Worm (Caenorhabditis elegans): ENCODE measurements around the gene mrpl-21.

mrpl-21 gene

DNA sequence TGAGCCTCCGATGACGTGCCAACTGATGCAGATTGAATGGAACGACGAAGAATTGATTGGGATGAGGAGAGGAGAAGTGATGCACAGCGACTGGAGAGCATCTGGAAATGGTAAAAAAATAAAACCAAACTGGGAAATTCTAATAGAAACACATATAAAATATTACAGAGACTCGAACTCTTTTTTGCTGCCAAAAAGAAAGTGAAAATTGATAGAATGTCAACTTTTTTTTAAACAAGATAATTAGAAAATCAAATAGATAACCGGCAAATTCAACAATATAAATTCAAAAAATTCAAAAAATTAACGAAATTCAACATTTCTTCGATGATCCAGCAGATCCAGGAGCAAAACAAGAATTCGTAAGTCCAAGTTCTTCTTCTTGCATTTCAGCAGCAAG is at the start of gene mrpl-21:
Gene mrpl-21 (minus strand): TSS at position 101 of the 400 bp plus-strand sequence.
- TF ChIP-seq M03D4.4 (tag; optimal IDR thresholded peaks at IDR 0.05) (no peak), ceh-39 (tag; optimal IDR thresholded peaks at IDR 0.05) (no peak), flh-1 (GFP tag; optimal IDR thresholded peaks at IDR 0.05) (no peak), hlh-1 (tag; optimal IDR thresholded peaks at IDR 0.05) (no peak), nhr-12 (tag; optimal IDR thresholded peaks at IDR 0.05) (no peak), elt-3 (tag; optimal IDR thresholded peaks at IDR 0.05) (no peak), elt-1 (tag; optimal IDR thresholded peaks at IDR 0.05; ENCODE audit: borderline replicate concordance, insufficient read depth) (no peak), nhr-2 (tag; optimal IDR thresholded peaks at IDR 0.05) (no peak), drap-1 (GFP tag; optimal IDR thresholded peaks at IDR 0.05) (no peak), blmp-1 (tag; optimal IDR thresholded peaks at IDR 0.05) (no peak), lin-32 (GFP tag; optimal IDR thresholded peaks at IDR 0.05) (no peak), bed-3 (GFP tag; optimal IDR thresholded peaks at IDR 0.05) (no peak), sem-2 (GFP tag; optimal IDR thresholded peaks at IDR 0.05) (no peak), lin-13 (tag; optimal IDR thresholded peaks at IDR 0.05) (no peak), ztf-11 (tag; optimal IDR thresholded peaks at IDR 0.05) (no peak), lsy-2 (tag; optimal IDR thresholded peaks at IDR 0.05) (no peak), sptf-1 (tag; optimal IDR thresholded peaks at IDR 0.05) (no peak), ceh-83 (GFP tag; optimal IDR thresholded peaks at IDR 0.05) (no peak)

DNA sequence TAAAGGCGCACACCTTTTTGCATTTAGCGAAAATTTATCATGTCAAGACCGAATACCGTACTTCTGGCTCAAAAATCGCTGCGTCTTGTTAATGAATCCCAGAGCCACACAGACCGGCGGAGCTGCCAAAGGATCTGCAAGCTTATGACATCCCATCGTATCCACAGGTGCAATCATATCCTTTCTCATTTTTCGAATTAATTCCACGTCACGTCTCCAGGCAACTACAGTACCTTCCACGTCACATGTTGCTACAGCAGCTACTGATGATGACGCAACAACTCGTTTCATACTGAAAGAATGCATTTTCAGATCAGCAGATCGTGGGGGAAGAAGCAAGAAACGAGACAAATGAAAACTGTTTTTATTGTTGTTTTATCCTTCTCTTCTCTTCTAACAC is 49.7 kb upstream of the mrpl-21 start, which contains the start of gene R10E4.6:
Gene R10E4.6 (plus strand): TSS at position 301 of the 400 bp plus-strand sequence.
- TF ChIP-seq lin-32 (GFP tag; optimal IDR thresholded peaks at IDR 0.05), result no peak
- no peak for TF ChIP-seq mls-2 (tag; optimal IDR thresholded peaks at IDR 0.05)
- peak; percentile 88 for TF ChIP-seq zip-8 (tag; optimal IDR thresholded peaks at IDR 0.05)

DNA sequence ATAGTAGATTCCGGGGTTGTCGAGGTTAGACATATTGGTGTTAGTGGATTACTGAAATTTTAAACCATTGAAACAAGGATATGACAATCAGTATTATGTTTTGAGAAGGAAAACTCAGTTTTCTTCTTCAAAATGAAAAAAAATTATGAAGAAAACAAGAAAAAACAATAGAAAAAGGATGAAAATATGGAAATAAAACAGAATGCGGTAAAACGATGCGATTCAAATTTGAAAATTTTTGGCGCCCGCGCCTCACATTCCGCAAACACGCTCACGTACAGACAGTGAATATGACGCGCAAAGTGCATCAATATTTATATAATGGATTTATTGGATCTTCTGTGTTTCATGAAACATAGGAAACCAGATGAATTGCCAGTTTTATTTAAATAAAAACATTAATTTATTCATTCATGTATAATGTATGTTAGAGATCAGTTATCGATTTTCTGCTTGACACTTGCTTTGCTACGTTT is 47.9 kb upstream of the mrpl-21 start, which contains the start of gene mcm-5:
Gene mcm-5 (minus strand): TSS at position 51 of the 476 bp plus-strand sequence.
- TF ChIP-seq M03D4.4 (tag; optimal IDR thresholded peaks at IDR 0.05), result no peak
- TF ChIP-seq nhr-28 (tag; optimal IDR thresholded peaks at IDR 0.05), result no peak
- no peak for TF ChIP-seq unc-62 (GFP tag; optimal IDR thresholded peaks at IDR 0.05)
- TF ChIP-seq lin-13 (tag; optimal IDR thresholded peaks at IDR 0.05), result no peak
- TF ChIP-seq nhr-76 (tag; optimal IDR thresholded peaks at IDR 0.05), result no peak
- no peak for TF ChIP-seq nhr-237 (tag; optimal IDR thresholded peaks at IDR 0.05)
- TF ChIP-seq unc-120 (tag; optimal IDR thresholded peaks at IDR 0.05; ENCODE audit: poor library complexity, severe bottlenecking), result no peak
- no peak for TF ChIP-seq sptf-1 (tag; optimal IDR thresholded peaks at IDR 0.05)
- peak; percentile 22 for TF ChIP-seq ceh-39 (tag; optimal IDR thresholded peaks at IDR 0.05)
- TF ChIP-seq drap-1 (GFP tag; optimal IDR thresholded peaks at IDR 0.05), result no peak
- TF ChIP-seq nhr-2 (tag; optimal IDR thresholded peaks at IDR 0.05), result no peak
- TF ChIP-seq hlh-1 (tag; optimal IDR thresholded peaks at IDR 0.05), result no peak
- TF ChIP-seq lin-32 (GFP tag; optimal IDR thresholded peaks at IDR 0.05), result no peak
- no peak for TF ChIP-seq snpc-4 (tag; optimal IDR thresholded peaks at IDR 0.05)
- no peak for TF ChIP-seq ceh-83 (GFP tag; optimal IDR thresholded peaks at IDR 0.05)
- no peak for TF ChIP-seq elt-1 (tag; optimal IDR thresholded peaks at IDR 0.05; ENCODE audit: borderline replicate concordance, insufficient read depth)
- no peak for TF ChIP-seq blmp-1 (tag; optimal IDR thresholded peaks at IDR 0.05)
- no peak for TF ChIP-seq ceh-43 (GFP tag; optimal IDR thresholded peaks at IDR 0.05)
- TF ChIP-seq nhr-12 (tag; optimal IDR thresholded peaks at IDR 0.05), result no peak
- peak; percentile 67 for TF ChIP-seq mep-1 (tag; optimal IDR thresholded peaks at IDR 0.05)
- no peak for TF ChIP-seq cnd-1 (tag; optimal IDR thresholded peaks at IDR 0.05)
- no peak for TF ChIP-seq elt-3 (tag; optimal IDR thresholded peaks at IDR 0.05)
- TF ChIP-seq flh-1 (GFP tag; optimal IDR thresholded peaks at IDR 0.05), result no peak
- TF ChIP-seq bed-3 (GFP tag; optimal IDR thresholded peaks at IDR 0.05), result no peak
- TF ChIP-seq mab-5 (tag; optimal IDR thresholded peaks at IDR 0.05), result no peak
- TF ChIP-seq ces-1 (GFP tag; optimal IDR thresholded peaks at IDR 0.05), result peak; percentile 56
- TF ChIP-seq tbx-8 (GFP tag; optimal IDR thresholded peaks at IDR 0.05), result no peak
- TF ChIP-seq mls-2 (tag; optimal IDR thresholded peaks at IDR 0.05), result no peak
- TF ChIP-seq unc-39 (tag; optimal IDR thresholded peaks at IDR 0.05), result no peak
- TF ChIP-seq lsy-2 (tag; optimal IDR thresholded peaks at IDR 0.05), result peak; percentile 30
- no peak for TF ChIP-seq sem-2 (GFP tag; optimal IDR thresholded peaks at IDR 0.05)

DNA sequence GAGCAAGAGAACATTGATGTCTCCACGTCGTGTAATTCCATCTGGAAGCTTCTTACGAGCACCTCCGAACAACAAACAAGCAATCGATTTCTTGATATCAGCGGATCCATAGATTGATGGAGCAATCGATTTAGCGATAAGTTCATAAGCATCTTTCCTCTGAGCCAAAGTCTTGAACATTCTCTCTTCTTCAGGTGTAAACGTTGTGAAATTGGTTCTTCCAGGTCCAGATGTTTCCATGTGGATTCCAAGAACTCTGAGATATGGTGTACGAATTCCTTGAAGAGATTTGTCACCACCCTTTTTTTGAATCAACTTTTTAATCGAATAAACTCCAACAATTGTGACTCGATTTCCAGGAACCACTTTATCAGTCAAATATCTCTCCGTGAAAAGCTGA is 46.6 kb upstream of the mrpl-21 start:
- TF ChIP-seq nhr-76 (tag; optimal IDR thresholded peaks at IDR 0.05), result no peak
- TF ChIP-seq ceh-39 (tag; optimal IDR thresholded peaks at IDR 0.05), result no peak
- TF ChIP-seq ztf-11 (tag; optimal IDR thresholded peaks at IDR 0.05), result no peak
- TF ChIP-seq hlh-1 (tag; optimal IDR thresholded peaks at IDR 0.05), result no peak
- TF ChIP-seq nhr-237 (tag; optimal IDR thresholded peaks at IDR 0.05), result no peak
- TF ChIP-seq flh-1 (GFP tag; optimal IDR thresholded peaks at IDR 0.05), result no peak
- TF ChIP-seq tbx-8 (GFP tag; optimal IDR thresholded peaks at IDR 0.05), result no peak
- no peak for TF ChIP-seq elt-3 (tag; optimal IDR thresholded peaks at IDR 0.05)
- no peak for TF ChIP-seq ces-1 (GFP tag; optimal IDR thresholded peaks at IDR 0.05)
- TF ChIP-seq sem-2 (GFP tag; optimal IDR thresholded peaks at IDR 0.05), result no peak
- TF ChIP-seq cnd-1 (tag; optimal IDR thresholded peaks at IDR 0.05), result no peak
- no peak for TF ChIP-seq unc-120 (tag; optimal IDR thresholded peaks at IDR 0.05; ENCODE audit: poor library complexity, severe bottlenecking)

Data from whole organism, mixed stage, embryonic.